Fruit fly (Drosophila melanogaster) whole organism, embryonic: ENCODE measurements around the gene Mec2.

ENCODE experiments used
- Atf6 ChIP-seq: fragments of 200-800 bp; sonication (Bioruptor generic); IDR thresholded peaks from 2 replicates; pipeline ENCODE4 v1.3.6; 2022; ENCODE audit warnings: missing biosample characterization, missing genetic modification characterization
- B-H1 ChIP-seq: fragments of 200-800 bp; sonication (Bioruptor generic); IDR thresholded peaks from 3 replicates; pipeline ENCODE4 v1.3.6; 2022; ENCODE audit warnings: missing biosample characterization, missing genetic modification characterization
- CG10366 ChIP-seq: fragments of 200-800 bp; sonication (Bioruptor generic); IDR thresholded peaks from 2 replicates; pipeline ENCODE4 v1.3.6; 2022; ENCODE audit warnings: missing biosample characterization, missing genetic modification characterization
- CG10543 ChIP-seq: fragments of 200-800 bp; sonication (Bioruptor generic); optimal IDR thresholded peaks from 3 replicates; lab custom pipeline; 2017; ENCODE audit warnings: missing biosample characterization, mild to moderate bottlenecking, missing genetic modification characterization, moderate library complexity
- CG12071 ChIP-seq: fragments of 200-800 bp; sonication (Bioruptor generic); optimal IDR thresholded peaks from 3 replicates; lab custom pipeline; 2018; ENCODE audit warnings: missing biosample characterization, mild to moderate bottlenecking, missing genetic modification characterization
- CG12219 ChIP-seq: fragments of 200-800 bp; sonication (Bioruptor generic); optimal IDR thresholded peaks from 3 replicates; lab custom pipeline; 2018; ENCODE audit warnings: missing biosample characterization, mild to moderate bottlenecking, missing genetic modification characterization
- CG12769 ChIP-seq: fragments of 200-800 bp; sonication (Bioruptor generic); optimal IDR thresholded peaks from 2 replicates; lab custom pipeline; 2019; ENCODE audit warnings: missing biosample characterization, mild to moderate bottlenecking, missing genetic modification characterization, moderate library complexity
- CG13287 ChIP-seq: fragments of 200-800 bp; sonication (Bioruptor generic); IDR thresholded peaks from 2 replicates; pipeline ENCODE4 v1.3.6; 2022; ENCODE audit warnings: missing biosample characterization, missing genetic modification characterization; ENCODE audit not compliant: partially characterized antibody
- CG13624 ChIP-seq: fragments of 200-800 bp; sonication (Bioruptor generic); optimal IDR thresholded peaks from 2 replicates; lab custom pipeline; 2016; ENCODE audit warnings: missing biosample characterization, missing genetic modification characterization
- CG13894 ChIP-seq: fragments of 200-800 bp; sonication (Bioruptor generic); optimal IDR thresholded peaks from 3 replicates; lab custom pipeline; 2018; ENCODE audit warnings: missing biosample characterization, mild to moderate bottlenecking, missing genetic modification characterization, moderate library complexity
- CG17328 ChIP-seq: fragments of 200-800 bp; sonication (Bioruptor generic); IDR thresholded peaks from 2 replicates; pipeline ENCODE4 v1.3.6; 2022; ENCODE audit warnings: missing biosample characterization, missing genetic modification characterization
- CG32532 ChIP-seq: fragments of 200-800 bp; sonication (Bioruptor generic); IDR thresholded peaks from 2 replicates; pipeline ENCODE4 v1.3.6; 2022; ENCODE audit warnings: missing biosample characterization, missing genetic modification characterization
- CG6175 ChIP-seq: fragments of 200-800 bp; sonication (Bioruptor generic); IDR thresholded peaks from 3 replicates; pipeline ENCODE4 v1.3.6; 2022; ENCODE audit warnings: missing biosample characterization, missing genetic modification characterization
- CG9932 ChIP-seq: fragments of 200-800 bp; sonication (Bioruptor generic); IDR thresholded peaks from 2 replicates; pipeline ENCODE4 v1.3.6; 2022; ENCODE audit warnings: missing biosample characterization, missing genetic modification characterization
- D19B ChIP-seq: fragments of 200-800 bp; sonication (Bioruptor generic); optimal IDR thresholded peaks from 2 replicates; lab custom pipeline; 2017; ENCODE audit warnings: missing biosample characterization, mild to moderate bottlenecking, missing genetic modification characterization
- Dbx ChIP-seq: fragments of 200-800 bp; sonication (Bioruptor generic); IDR thresholded peaks from 3 replicates; pipeline ENCODE4 v1.3.6; 2022; ENCODE audit warnings: missing biosample characterization, missing genetic modification characterization
- HLHmδ ChIP-seq: fragments of 200-800 bp; sonication (Bioruptor generic); optimal IDR thresholded peaks from 2 replicates; lab custom pipeline; 2018; ENCODE audit warnings: missing biosample characterization, mild to moderate bottlenecking, missing genetic modification characterization, moderate library complexity
- HmgZ ChIP-seq: fragments of 200-800 bp; sonication (Bioruptor generic); optimal IDR thresholded peaks from 2 replicates; lab custom pipeline; 2018; ENCODE audit warnings: missing biosample characterization, mild to moderate bottlenecking, missing genetic modification characterization
- Hmr ChIP-seq: fragments of 200-800 bp; sonication (Bioruptor generic); optimal IDR thresholded peaks from 3 replicates; lab custom pipeline; 2017; ENCODE audit warnings: mild to moderate bottlenecking, missing biosample characterization, missing genetic modification reagents, missing genetic modification characterization
- MBD-R2 ChIP-seq: fragments of 200-800 bp; sonication (Bioruptor generic); IDR thresholded peaks from 2 replicates; pipeline ENCODE4 v1.3.6; 2022; ENCODE audit warnings: missing biosample characterization, missing genetic modification characterization
- MTF-1 ChIP-seq: fragments of 200-800 bp; sonication (Bioruptor generic); optimal IDR thresholded peaks from 2 replicates; lab custom pipeline; 2018; ENCODE audit warnings: missing biosample characterization, mild to moderate bottlenecking, missing genetic modification characterization, borderline replicate concordance
- Mad ChIP-seq: fragments of 200-800 bp; sonication (Bioruptor generic); optimal IDR thresholded peaks from 2 replicates; lab custom pipeline; 2016; ENCODE audit warnings: missing biosample characterization, missing genetic modification characterization
- NfI ChIP-seq: fragments of 200-800 bp; sonication (Bioruptor generic); optimal IDR thresholded peaks from 3 replicates; lab custom pipeline; 2018; ENCODE audit warnings: missing biosample characterization, mild to moderate bottlenecking, missing genetic modification characterization, moderate library complexity
- Rfx ChIP-seq: fragments of 200-800 bp; sonication (Bioruptor generic); IDR thresholded peaks from 2 replicates; pipeline ENCODE4 v1.3.6; 2022; ENCODE audit warnings: missing biosample characterization, missing genetic modification characterization
- abd-A ChIP-seq: fragments of 200-800 bp; sonication (Bioruptor generic); optimal IDR thresholded peaks from 3 replicates; lab custom pipeline; 2019; ENCODE audit warnings: missing biosample characterization, mild to moderate bottlenecking, missing genetic modification characterization, moderate library complexity
- amos ChIP-seq: fragments of 200-800 bp; sonication (Bioruptor generic); IDR thresholded peaks from 2 replicates; pipeline ENCODE4 v1.3.6; 2022; ENCODE audit warnings: missing biosample characterization, missing genetic modification characterization; ENCODE audit not compliant: partially characterized antibody
- chinmo ChIP-seq: fragments of 200-800 bp; sonication (Bioruptor generic); IDR thresholded peaks from 4 replicates; pipeline ENCODE4 v1.3.6; 2022; ENCODE audit warnings: missing biosample characterization, missing genetic modification characterization; ENCODE audit not compliant: partially characterized antibody
- ci ChIP-seq: fragments of 200-800 bp; sonication (Bioruptor generic); IDR thresholded peaks from 3 replicates; pipeline ENCODE4 v1.3.6; 2022; ENCODE audit warnings: missing biosample characterization, missing genetic modification characterization
- crol ChIP-seq: fragments of 200-800 bp; sonication (Bioruptor generic); IDR thresholded peaks from 2 replicates; pipeline ENCODE4 v1.3.6; 2022; ENCODE audit warnings: missing biosample characterization, missing genetic modification characterization
- cwo ChIP-seq: fragments of 200-800 bp; sonication (Bioruptor generic); optimal IDR thresholded peaks from 3 replicates; lab custom pipeline; 2017; ENCODE audit warnings: missing biosample characterization, missing genetic modification characterization, mild to moderate bottlenecking, moderate library complexity, missing genetic modification reagents
- dysf ChIP-seq: fragments of 200-800 bp; sonication (Bioruptor generic); IDR thresholded peaks from 3 replicates; pipeline ENCODE4 v1.3.6; 2022; ENCODE audit warnings: missing biosample characterization, missing genetic modification characterization
- lab ChIP-seq: fragments of 200-800 bp; sonication (Bioruptor generic); optimal IDR thresholded peaks from 3 replicates; lab custom pipeline; 2017; ENCODE audit warnings: missing biosample characterization, missing genetic modification characterization, mild to moderate bottlenecking, moderate library complexity, missing genetic modification reagents
- lov ChIP-seq, 2 experiments: fragments of 200-800 bp in 1 of 2; fragments of >200 bp in 1 of 2; sonication (Bioruptor generic) in 1 of 2; IDR thresholded peaks in 1 of 2; optimal IDR thresholded peaks in 1 of 2; 2 replicates in 1 of 2; 3 replicates in 1 of 2; pipeline versions ENCODE4 v1.3.6 to Lab custom; 2017 to 2022; ENCODE audit warnings: missing biosample characterization in 1 of 2, missing genetic modification characterization in 1 of 2
- mirr ChIP-seq: fragments of 200-800 bp; sonication (Bioruptor generic); optimal IDR thresholded peaks from 3 replicates; lab custom pipeline; 2018; ENCODE audit warnings: missing biosample characterization, mild to moderate bottlenecking, missing genetic modification characterization
- oc ChIP-seq: fragments of 200-800 bp; sonication (Bioruptor generic); optimal IDR thresholded peaks from 2 replicates; lab custom pipeline; 2018; ENCODE audit warnings: missing biosample characterization, mild to moderate bottlenecking, missing genetic modification characterization, moderate library complexity
- p53 ChIP-seq: fragments of 200-800 bp; sonication (Bioruptor generic); optimal IDR thresholded peaks from 2 replicates; lab custom pipeline; 2016; ENCODE audit warnings: missing biosample characterization, missing genetic modification characterization
- pan ChIP-seq, 4 experiments: fragments of >200 bp in 3 of 4; fragments of 200-800 bp in 1 of 4; sonication (Bioruptor generic) in 1 of 4; optimal IDR thresholded peaks in 3 of 4; IDR thresholded peaks in 1 of 4; 2 replicates each; pipeline versions ENCODE4 v1.3.6 to Lab custom; 2017 to 2022; ENCODE audit warnings: missing biosample characterization in 2 of 4, missing genetic modification characterization in 2 of 4, mixed read lengths in 1 of 4
- row ChIP-seq: fragments of 200-800 bp; sonication (Bioruptor generic); IDR thresholded peaks from 3 replicates; pipeline ENCODE4 v1.3.6; 2022; ENCODE audit warnings: missing biosample characterization, missing genetic modification characterization
- sd ChIP-seq: fragments of 200-800 bp; sonication (Bioruptor generic); optimal IDR thresholded peaks from 3 replicates; lab custom pipeline; 2018; ENCODE audit warnings: missing biosample characterization, mild to moderate bottlenecking, missing genetic modification characterization, moderate library complexity
- sens ChIP-seq: fragments of 200-800 bp; sonication (Bioruptor generic); peaks from one replicate; lab custom pipeline; 2016; ENCODE audit warnings: missing biosample characterization, missing genetic modification characterization
- sna ChIP-seq: fragments of 200-800 bp; sonication (Bioruptor generic); IDR thresholded peaks from 2 replicates; pipeline ENCODE4 v1.3.6; 2022; ENCODE audit warnings: missing biosample characterization, missing genetic modification characterization; ENCODE audit not compliant: partially characterized antibody
- sr ChIP-seq: fragments of 200-800 bp; sonication (Bioruptor generic); IDR thresholded peaks from 3 replicates; pipeline ENCODE4 v1.3.6; 2022; ENCODE audit warnings: missing biosample characterization, missing genetic modification characterization
- sug ChIP-seq: fragments of 200-800 bp; optimal IDR thresholded peaks from 2 replicates; lab custom pipeline; 2019; ENCODE audit warnings: missing biosample characterization, mild to moderate bottlenecking, missing genetic modification characterization, moderate library complexity
- tgo ChIP-seq: fragments of 200-800 bp; sonication (Bioruptor generic); IDR thresholded peaks from 3 replicates; pipeline ENCODE4 v1.3.6; 2022; ENCODE audit warnings: missing biosample characterization, missing genetic modification characterization
- vvl ChIP-seq: fragments of 200-800 bp; sonication (Bioruptor generic); IDR thresholded peaks from 2 replicates; pipeline ENCODE4 v1.3.6; 2022; ENCODE audit warnings: missing biosample characterization, missing genetic modification characterization
- z ChIP-seq: fragments of 200-800 bp; sonication (Bioruptor generic); IDR thresholded peaks from 3 replicates; pipeline ENCODE4 v1.3.6; 2022; ENCODE audit warnings: missing biosample characterization, missing genetic modification characterization

Gene Mec2

DNA sequence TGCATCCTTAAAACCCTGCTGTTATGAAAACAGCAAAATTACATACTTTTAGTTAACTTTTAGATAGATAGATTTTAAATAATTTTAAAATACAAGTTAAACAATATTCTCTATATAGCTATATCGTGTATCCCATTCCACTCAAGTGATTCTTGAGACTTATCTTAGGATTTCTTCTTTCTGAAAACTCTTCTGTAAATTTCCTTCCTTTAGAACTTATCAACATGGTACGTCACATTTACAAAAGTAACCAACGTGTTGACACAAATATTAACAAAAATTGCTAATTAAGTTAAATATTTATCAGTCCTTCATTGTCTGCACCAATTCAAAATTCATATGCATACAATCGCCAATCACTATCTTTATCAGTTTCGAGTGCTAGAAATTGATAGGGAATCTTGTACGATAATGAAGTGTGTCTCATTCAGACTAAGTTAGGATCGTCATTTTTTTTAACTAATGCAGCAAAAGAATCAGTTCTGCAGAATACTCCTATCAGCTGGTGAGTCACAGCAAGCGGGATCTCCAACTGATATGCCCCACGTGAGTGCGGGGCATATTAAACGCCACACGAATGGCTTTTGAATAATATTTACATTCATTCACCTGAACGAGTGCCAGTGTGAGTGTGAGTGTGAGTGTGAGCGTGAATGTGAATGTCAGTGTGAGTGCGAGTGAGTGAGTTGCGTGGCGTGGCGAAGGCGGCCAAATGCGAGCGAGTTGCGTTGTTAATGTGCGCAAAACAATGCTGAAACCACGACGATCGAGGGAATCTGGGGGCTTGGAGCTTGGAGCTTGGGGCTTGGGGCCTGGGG lies 20.0 kb upstream of the Mec2 start (continued):
- TF ChIP-seq ci (GFP tag; lab: Robert Waterston, UW) = peak; percentile 64; the same call in 1 of the 3 replicates
- peak; percentile 24 for TF ChIP-seq lab (GFP tag; lab: Kevin White, UChicago)
- peak; percentile 51 for TF ChIP-seq cwo
- TF ChIP-seq z (GFP tag; lab: Robert Waterston, UW) = peak; percentile 89
- peak; percentile 73; the same call in 2 of the 3 replicates for TF ChIP-seq CG6175
- TF ChIP-seq row = peak; percentile 80
- TF ChIP-seq sr = peak; percentile 87
- peak; percentile 44 for TF ChIP-seq Rfx (GFP tag; lab: Robert Waterston, UW)
- TF ChIP-seq chinmo (GFP tag; lab: Robert Waterston, UW) = peak; percentile 81; the same call in 3 of the 4 replicates
- 0 out of 2 replicates have a peak, but pooled peaks have one; percentile 12 for TF ChIP-seq MBD-R2 (GFP tag; lab: Robert Waterston, UW)
- no peak for TF ChIP-seq p53 (GFP tag; lab: Kevin White, UChicago)
- TF ChIP-seq HLHmδ (GFP tag; lab: Kevin White, UChicago) = peak; percentile 46
- TF ChIP-seq CG13287 (GFP tag; lab: Robert Waterston, UW) = 0 out of 2 replicates have a peak, but pooled peaks have one; percentile 24
- peak; percentile 60 for TF ChIP-seq CG10543 (GFP tag; lab: Kevin White, UChicago)
- TF ChIP-seq Mad (GFP tag; lab: Kevin White, UChicago) = no peak
- peak; percentile 24 for TF ChIP-seq Hmr (GFP tag; lab: Kevin White, UChicago)
- peak; percentile 27 for TF ChIP-seq CG12219
- peak; percentile 39 for TF ChIP-seq mirr (GFP tag; lab: Kevin White, UChicago)
- TF ChIP-seq CG12769 = peak; percentile 74
- TF ChIP-seq lov (optimal IDR thresholded peaks at IDR 0.05; lab: Kevin White, UChicago) = no peak
- TF ChIP-seq lov (GFP tag; IDR thresholded peaks at IDR 0.05; lab: Robert Waterston, UW) = 0 out of 3 replicates have a peak, but pooled peaks have one; percentile 46
- TF ChIP-seq oc (tag; lab: Kevin White, UChicago) = peak; percentile 25
- TF ChIP-seq vvl = peak; percentile 93
- peak; percentile 37 for TF ChIP-seq HmgZ (tag; lab: Kevin White, UChicago)
- peak; percentile 14 for TF ChIP-seq sens (GFP tag; lab: Kevin White, UChicago)
- no peak for TF ChIP-seq pan (optimal IDR thresholded peaks at IDR 0.05; lab: Kevin White, UChicago)
- peak in 1 of 2 experiments; percentile 49 for TF ChIP-seq pan (GFP tag; optimal IDR thresholded peaks at IDR 0.05 in 1 of 2, IDR thresholded peaks at IDR 0.05 in 1 of 2)
- peak; percentile 51 for TF ChIP-seq D19B (GFP tag; lab: Kevin White, UChicago)
- TF ChIP-seq B-H1 (GFP tag; lab: Robert Waterston, UW) = no peak
- TF ChIP-seq CG13624 (GFP tag; lab: Kevin White, UChicago) = peak; percentile 49
- TF ChIP-seq CG17328 = peak; percentile 33; the same call in 1 of the 2 replicates
- TF ChIP-seq abd-A = peak; percentile 77
- peak; percentile 69 for TF ChIP-seq sd (tag; lab: Kevin White, UChicago)
- 0 out of 3 replicates have a peak, but pooled peaks have one; percentile 36 for TF ChIP-seq Dbx (GFP tag; lab: Robert Waterston, UW)
- peak; percentile 45 for TF ChIP-seq CG9932
- no peak; the same call in 1 of the 2 replicates for TF ChIP-seq amos (GFP tag; lab: Robert Waterston, UW)
- no peak for TF ChIP-seq CG10366 (GFP tag; lab: Robert Waterston, UW)
- peak; percentile 23 for TF ChIP-seq NfI
- 0 out of 2 replicates have a peak, but pooled peaks have one; percentile 18 for TF ChIP-seq Atf6 (GFP tag; lab: Robert Waterston, UW)
- TF ChIP-seq CG32532 = peak; percentile 34; the same call in 1 of the 2 replicates
- TF ChIP-seq crol (GFP tag; lab: Robert Waterston, UW) = peak; percentile 23; the same call in 1 of the 2 replicates
- TF ChIP-seq tgo = 0 out of 3 replicates have a peak, but pooled peaks have one; percentile 13
- TF ChIP-seq CG13894 (tag; lab: Kevin White, UChicago) = peak; percentile 70
- peak; percentile 0 for TF ChIP-seq MTF-1 (GFP tag; lab: Kevin White, UChicago)
- TF ChIP-seq CG12071 (GFP tag; lab: Kevin White, UChicago) = peak; percentile 13
- TF ChIP-seq sna (GFP tag; lab: Robert Waterston, UW) = no peak
- TF ChIP-seq dysf (GFP tag; lab: Robert Waterston, UW) = peak; percentile 34; the same call in 1 of the 3 replicates
- TF ChIP-seq sug = peak; percentile 66
